ENCODE assay signal across 5 fruit fly cellular contexts in the genomic region with DNA sequence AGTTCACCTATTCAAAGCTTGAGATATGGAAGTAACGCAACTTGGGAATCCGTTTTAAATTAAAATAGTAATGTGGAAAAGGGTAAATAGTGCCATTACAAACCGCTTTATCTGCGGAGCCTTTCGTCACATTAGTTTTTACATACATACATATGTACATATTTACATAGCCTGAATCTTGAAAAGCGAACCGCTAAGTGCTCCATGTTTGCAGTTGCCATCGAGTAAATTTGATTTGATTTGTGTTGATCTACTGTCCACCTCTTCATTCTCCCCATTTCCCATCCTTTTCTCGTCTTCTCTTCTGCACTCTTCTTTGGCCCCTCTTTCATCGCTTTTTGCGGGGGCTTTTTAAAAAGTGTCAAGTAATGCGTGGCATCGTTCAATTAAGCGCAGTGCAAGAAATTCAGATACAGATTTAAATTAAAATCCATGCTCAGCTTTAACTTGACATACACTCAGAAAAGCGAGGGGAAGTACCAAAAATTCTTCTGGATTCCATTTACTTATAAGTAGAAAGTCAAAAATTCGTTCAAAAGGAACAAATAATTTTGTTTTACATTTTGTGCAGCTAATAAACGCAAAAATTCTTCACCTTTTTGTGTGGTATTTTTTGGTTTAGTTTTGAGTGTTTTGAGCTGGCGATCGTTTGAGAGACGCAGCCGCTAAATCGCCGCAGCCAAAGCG.
A peak's percentile ranks its signal among the peaks of the same experiment; 100 is the strongest.
TF ChIP-seq lines count a peak whose summit lies in the region.

No protein-coding gene starts in this region.

- TF ChIP-seq CTCF in whole organism, embryonic (GFP tag; optimal IDR thresholded peaks at IDR 0.05; lab: Kevin White, UChicago), result peak; percentile 59

TF ChIP-seq in whole organism, adult, 20 proteins besides CTCF, POLR2A, EP300 and RAD21:
- TF ChIP-seq CG14711 (tag; optimal IDR thresholded peaks at IDR 0.05; lab: Kevin White, UChicago) (no peak), cnc (optimal IDR thresholded peaks at IDR 0.05; lab: Kevin White, UChicago) (peak in 1 of 2 experiments; percentile 30), ovo (GFP tag; optimal IDR thresholded peaks at IDR 0.05; lab: Kevin White, UChicago) (peak; percentile 49), tj (GFP tag; optimal IDR thresholded peaks at IDR 0.05; lab: Kevin White, UChicago) (no peak), Crg-1 (GFP tag; optimal IDR thresholded peaks at IDR 0.05; lab: Kevin White, UChicago) (peak; percentile 36), cic (GFP tag; optimal IDR thresholded peaks at IDR 0.05; lab: Kevin White, UChicago) (peak; percentile 13)

TF ChIP-seq in whole organism, embryonic, 481 proteins besides CTCF, POLR2A, EP300 and RAD21 (continues in another document):
- TF ChIP-seq eve (GFP tag; optimal IDR thresholded peaks at IDR 0.05; lab: Kevin White, UChicago), result peak in 1 of 2 experiments; percentile 82
- no peak for TF ChIP-seq CG16815 (GFP tag; optimal IDR thresholded peaks at IDR 0.05; lab: Kevin White, UChicago)
- TF ChIP-seq ash1 (GFP tag; optimal IDR thresholded peaks at IDR 0.05; lab: Kevin White, UChicago), result peak; percentile 72
- peak; percentile 67 for TF ChIP-seq CG6854 (GFP tag; optimal IDR thresholded peaks at IDR 0.05; lab: Kevin White, UChicago)
- TF ChIP-seq CG34376 (GFP tag; optimal IDR thresholded peaks at IDR 0.05; lab: Kevin White, UChicago), result peak; percentile 57
- peak; percentile 51 for TF ChIP-seq D19A (tag; optimal IDR thresholded peaks at IDR 0.05; lab: Kevin White, UChicago)
- TF ChIP-seq fu2 (GFP tag; optimal IDR thresholded peaks at IDR 0.05; lab: Kevin White, UChicago), result no peak
- peak; percentile 60 for TF ChIP-seq CG32767 (GFP tag; IDR thresholded peaks at IDR 0.05; lab: Robert Waterston, UW)
- TF ChIP-seq CG12104 (GFP tag; optimal IDR thresholded peaks at IDR 0.05; lab: Kevin White, UChicago), result peak; percentile 86
- no peak for TF ChIP-seq Doc2 (GFP tag; IDR thresholded peaks at IDR 0.05; lab: Robert Waterston, UW)
- peak; percentile 86 for TF ChIP-seq CG15011 (GFP tag; optimal IDR thresholded peaks at IDR 0.05; lab: Kevin White, UChicago)
- no peak for TF ChIP-seq Doc3 (GFP tag; IDR thresholded peaks at IDR 0.05; lab: Robert Waterston, UW; ENCODE audit: partially characterized antibody)
- TF ChIP-seq Hr39 (optimal IDR thresholded peaks at IDR 0.05; lab: Kevin White, UChicago), result no peak
- no peak for TF ChIP-seq yki (optimal IDR thresholded peaks at IDR 0.05; lab: Kevin White, UChicago)
- TF ChIP-seq CG3163 (GFP tag; optimal IDR thresholded peaks at IDR 0.05; lab: Kevin White, UChicago), result peak; percentile 72
- peak; percentile 91 for TF ChIP-seq HLHmδ (GFP tag; optimal IDR thresholded peaks at IDR 0.05; lab: Kevin White, UChicago)
- TF ChIP-seq Sry-β (GFP tag; optimal IDR thresholded peaks at IDR 0.05; lab: Kevin White, UChicago), result no peak
- no peak for TF ChIP-seq Trl (optimal IDR thresholded peaks at IDR 0.05; lab: Kevin White, UChicago)
- peak; percentile 86 for TF ChIP-seq Trl (GFP tag; optimal IDR thresholded peaks at IDR 0.05; lab: Kevin White, UChicago)

TF ChIP-seq in whole organism, prepupa, 60 proteins besides CTCF, POLR2A, EP300 and RAD21 (continues in another document):
- peak; percentile 12 for TF ChIP-seq CG9139 (GFP tag; optimal IDR thresholded peaks at IDR 0.05; lab: Kevin White, UChicago)
- TF ChIP-seq CG10631 (GFP tag; optimal IDR thresholded peaks at IDR 0.05; lab: Kevin White, UChicago), result peak; percentile 73
- peak; percentile 82 for TF ChIP-seq net (GFP tag; optimal IDR thresholded peaks at IDR 0.05; lab: Kevin White, UChicago)
- peak; percentile 82 for TF ChIP-seq OdsH (GFP tag; optimal IDR thresholded peaks at IDR 0.05; lab: Kevin White, UChicago)
- TF ChIP-seq pdm3 (GFP tag; optimal IDR thresholded peaks at IDR 0.05; lab: Kevin White, UChicago), result peak; percentile 86
- peak; percentile 70 for TF ChIP-seq CG7368 (GFP tag; optimal IDR thresholded peaks at IDR 0.05; lab: Kevin White, UChicago)
- TF ChIP-seq CG8119 (GFP tag; IDR thresholded peaks at IDR 0.05; lab: Robert Waterston, UW), result peak; percentile 89
- peak; percentile 67 for TF ChIP-seq Ets21C (GFP tag; optimal IDR thresholded peaks at IDR 0.05; lab: Kevin White, UChicago)
- TF ChIP-seq CG32006 (GFP tag; optimal IDR thresholded peaks at IDR 0.05; lab: Kevin White, UChicago), result peak; percentile 88
- TF ChIP-seq CG6792 (GFP tag; optimal IDR thresholded peaks at IDR 0.05; lab: Kevin White, UChicago), result peak; percentile 82
- TF ChIP-seq CG6854 (GFP tag; optimal IDR thresholded peaks at IDR 0.05; lab: Kevin White, UChicago), result no peak
- peak; percentile 95 for TF ChIP-seq fkh (GFP tag; optimal IDR thresholded peaks at IDR 0.05; lab: Kevin White, UChicago)
- TF ChIP-seq acj6 (GFP tag; optimal IDR thresholded peaks at IDR 0.05; lab: Kevin White, UChicago), result peak; percentile 80
- peak; percentile 35 for TF ChIP-seq CG11762 (GFP tag; optimal IDR thresholded peaks at IDR 0.05; lab: Kevin White, UChicago; ENCODE audit: insufficient read depth)
- peak; percentile 50 for TF ChIP-seq dac (GFP tag; optimal IDR thresholded peaks at IDR 0.05; lab: Kevin White, UChicago)
- TF ChIP-seq fd59A (GFP tag; optimal IDR thresholded peaks at IDR 0.05; lab: Kevin White, UChicago), result no peak
- peak; percentile 87 for TF ChIP-seq Gug (GFP tag; IDR thresholded peaks at IDR 0.05; lab: Robert Waterston, UW)
- TF ChIP-seq CG3919 (GFP tag; optimal IDR thresholded peaks at IDR 0.05; lab: Kevin White, UChicago), result peak; percentile 85
- TF ChIP-seq CG16779 (tag; optimal IDR thresholded peaks at IDR 0.05; lab: Kevin White, UChicago), result peak; percentile 63

TF ChIP-seq in whole organism, pupa, 21 proteins besides CTCF, POLR2A, EP300 and RAD21:
- no peak for TF ChIP-seq CG13204 (GFP tag; optimal IDR thresholded peaks at IDR 0.05; lab: Kevin White, UChicago)
- TF ChIP-seq gl (tag; optimal IDR thresholded peaks at IDR 0.05; lab: Kevin White, UChicago), result no peak
- peak; percentile 59 for TF ChIP-seq Pif1A (GFP tag; optimal IDR thresholded peaks at IDR 0.05; lab: Kevin White, UChicago)
- TF ChIP-seq CG14655 (GFP tag; optimal IDR thresholded peaks at IDR 0.05; lab: Kevin White, UChicago), result peak; percentile 80
- TF ChIP-seq CG15710 (tag; optimal IDR thresholded peaks at IDR 0.05; lab: Kevin White, UChicago), result peak; percentile 53
- TF ChIP-seq CG10348 (GFP tag; IDR thresholded peaks at IDR 0.05; lab: Robert Waterston, UW), result peak; percentile 62; the same call in 1 of the 2 replicates
- TF ChIP-seq Ets98B (GFP tag; IDR thresholded peaks at IDR 0.05; lab: Robert Waterston, UW), result peak; percentile 88
- peak; percentile 59 for TF ChIP-seq CG8159 (tag; optimal IDR thresholded peaks at IDR 0.05; lab: Kevin White, UChicago)
- peak; percentile 83 for TF ChIP-seq fd96Ca (GFP tag; IDR thresholded peaks at IDR 0.05; lab: Robert Waterston, UW)
- peak; percentile 80 for TF ChIP-seq CG8301 (tag; optimal IDR thresholded peaks at IDR 0.05; lab: Kevin White, UChicago)
- TF ChIP-seq rn (GFP tag; IDR thresholded peaks at IDR 0.05; lab: Robert Waterston, UW), result peak; percentile 75
- peak; percentile 89 for TF ChIP-seq CG12605 (GFP tag; IDR thresholded peaks at IDR 0.05; lab: Robert Waterston, UW)
- peak; percentile 51 for TF ChIP-seq CG34367 (tag; optimal IDR thresholded peaks at IDR 0.05; lab: Kevin White, UChicago)
- TF ChIP-seq CG32121 (GFP tag; IDR thresholded peaks at IDR 0.05; lab: Robert Waterston, UW), result peak; percentile 85
- no peak for TF ChIP-seq D1 (tag; optimal IDR thresholded peaks at IDR 0.05; lab: Kevin White, UChicago)
- peak; percentile 90 for TF ChIP-seq CG4496 (GFP tag; IDR thresholded peaks at IDR 0.05; lab: Robert Waterston, UW)
- peak; percentile 53 for TF ChIP-seq Snoo (tag; optimal IDR thresholded peaks at IDR 0.05; lab: Kevin White, UChicago)
- peak; percentile 74 for TF ChIP-seq CG17806 (tag; optimal IDR thresholded peaks at IDR 0.05; lab: Kevin White, UChicago)
- TF ChIP-seq Pif1B (GFP tag; optimal IDR thresholded peaks at IDR 0.05; lab: Kevin White, UChicago), result peak; percentile 70
- no peak for TF ChIP-seq EcR (GFP tag; optimal IDR thresholded peaks at IDR 0.05; lab: Kevin White, UChicago)
- peak; percentile 65 for TF ChIP-seq CG9948 (tag; optimal IDR thresholded peaks at IDR 0.05; lab: Kevin White, UChicago)

TF ChIP-seq in whole organism, wandering third instar larva, 38 proteins besides CTCF, POLR2A, EP300 and RAD21 (continues in another document):
- peak; percentile 25 for TF ChIP-seq CG32264 (GFP tag; optimal IDR thresholded peaks at IDR 0.05; lab: Kevin White, UChicago)
- peak; percentile 82 for TF ChIP-seq ey (GFP tag; optimal IDR thresholded peaks at IDR 0.05; lab: Kevin White, UChicago)
- peak; percentile 19 for TF ChIP-seq Rel (GFP tag; optimal IDR thresholded peaks at IDR 0.05; lab: Kevin White, UChicago)
- TF ChIP-seq Rel (tag; optimal IDR thresholded peaks at IDR 0.05; lab: Kevin White, UChicago), result peak; percentile 38
- TF ChIP-seq Jra (GFP tag; optimal IDR thresholded peaks at IDR 0.05; lab: Kevin White, UChicago), result no peak
- TF ChIP-seq CrebA (GFP tag; optimal IDR thresholded peaks at IDR 0.05; lab: Kevin White, UChicago; ENCODE audit: borderline replicate concordance), result peak; percentile 46
- no peak for TF ChIP-seq lola (GFP tag; optimal IDR thresholded peaks at IDR 0.05; lab: Kevin White, UChicago)
- peak; percentile 78 for TF ChIP-seq brk (GFP tag; optimal IDR thresholded peaks at IDR 0.05; lab: Kevin White, UChicago)
- TF ChIP-seq fru (GFP tag; optimal IDR thresholded peaks at IDR 0.05; lab: Kevin White, UChicago), result peak; percentile 83
- no peak for TF ChIP-seq Mio (GFP tag; optimal IDR thresholded peaks at IDR 0.05; lab: Kevin White, UChicago)
- peak; percentile 70 for TF ChIP-seq Dif (GFP tag; optimal IDR thresholded peaks at IDR 0.05; lab: Kevin White, UChicago; ENCODE audit: partially characterized antibody)
- TF ChIP-seq Abd-B (GFP tag; optimal IDR thresholded peaks at IDR 0.05; lab: Kevin White, UChicago), result no peak
- TF ChIP-seq rgr (GFP tag; optimal IDR thresholded peaks at IDR 0.05; lab: Kevin White, UChicago), result peak; percentile 79
- no peak for TF ChIP-seq Hr78 (GFP tag; optimal IDR thresholded peaks at IDR 0.05; lab: Kevin White, UChicago)
- no peak for TF ChIP-seq dsf (GFP tag; optimal IDR thresholded peaks at IDR 0.05; lab: Kevin White, UChicago; ENCODE audit: borderline replicate concordance)
- peak; percentile 70 for TF ChIP-seq br (GFP tag; optimal IDR thresholded peaks at IDR 0.05; lab: Kevin White, UChicago)
- TF ChIP-seq HLH106 (tag; optimal IDR thresholded peaks at IDR 0.05; lab: Kevin White, UChicago), result peak; percentile 63
- no peak for TF ChIP-seq GATAd (GFP tag; optimal IDR thresholded peaks at IDR 0.05; lab: Kevin White, UChicago)
- TF ChIP-seq sage (GFP tag; optimal IDR thresholded peaks at IDR 0.05; lab: Kevin White, UChicago), result peak; percentile 46
- peak; percentile 80 for TF ChIP-seq h (GFP tag; optimal IDR thresholded peaks at IDR 0.05; lab: Kevin White, UChicago)
- no peak for TF ChIP-seq Hr83 (GFP tag; optimal IDR thresholded peaks at IDR 0.05; lab: Kevin White, UChicago; ENCODE audit: poor library complexity, severe bottlenecking)
- peak; percentile 48 for TF ChIP-seq sv (GFP tag; optimal IDR thresholded peaks at IDR 0.05; lab: Kevin White, UChicago)
- no peak for TF ChIP-seq Vsx2 (GFP tag; optimal IDR thresholded peaks at IDR 0.05; lab: Kevin White, UChicago; ENCODE audit: partially characterized antibody)
- peak; percentile 65 for TF ChIP-seq Hnf4 (GFP tag; optimal IDR thresholded peaks at IDR 0.05; lab: Kevin White, UChicago)
